Fruit fly (Drosophila melanogaster) whole organism, prepupa: ENCODE measurements around the gene erm.

Experiments used
- Blimp-1 ChIP-seq: fragments of 200-800 bp; sonication (Bioruptor generic); optimal IDR thresholded peaks from 3 replicates; lab custom pipeline; 2017; ENCODE audit warnings: missing biosample characterization, missing genetic modification characterization, mild to moderate bottlenecking, moderate library complexity, missing genetic modification reagents
- CG10631 ChIP-seq: fragments of 200-800 bp; sonication (Bioruptor generic); optimal IDR thresholded peaks from 2 replicates; lab custom pipeline; 2016; ENCODE audit warnings: missing biosample characterization, missing genetic modification characterization
- CG10669 ChIP-seq: fragments of 200-800 bp; sonication (Bioruptor generic); optimal IDR thresholded peaks from 3 replicates; lab custom pipeline; 2018; ENCODE audit warnings: missing biosample characterization, mild to moderate bottlenecking, missing genetic modification characterization, moderate library complexity
- CG11902 ChIP-seq: fragments of 200-800 bp; sonication (Bioruptor generic); optimal IDR thresholded peaks from 3 replicates; lab custom pipeline; 2016; ENCODE audit warnings: missing biosample characterization, missing genetic modification characterization
- CG16779 ChIP-seq: fragments of 200-800 bp; sonication (Bioruptor generic); optimal IDR thresholded peaks from 3 replicates; lab custom pipeline; 2017; ENCODE audit warnings: missing biosample characterization, mild to moderate bottlenecking, missing genetic modification characterization
- CG31627 ChIP-seq: fragments of 200-800 bp; sonication (Bioruptor generic); optimal IDR thresholded peaks from 3 replicates; lab custom pipeline; 2016; ENCODE audit warnings: missing biosample characterization, missing genetic modification characterization
- CG32006 ChIP-seq: fragments of 200-800 bp; sonication (Bioruptor generic); optimal IDR thresholded peaks from 3 replicates; lab custom pipeline; 2017; ENCODE audit warnings: missing biosample characterization, mild to moderate bottlenecking, missing genetic modification characterization
- CG3919 ChIP-seq: fragments of 200-800 bp; sonication (Bioruptor generic); optimal IDR thresholded peaks from 3 replicates; lab custom pipeline; 2016; ENCODE audit warnings: missing biosample characterization, missing genetic modification characterization
- CG4318 ChIP-seq: fragments of 200-800 bp; sonication (Bioruptor generic); optimal IDR thresholded peaks from 3 replicates; lab custom pipeline; 2017; ENCODE audit warnings: missing biosample characterization, mild to moderate bottlenecking, missing genetic modification characterization
- CG6276 ChIP-seq: fragments of 200-800 bp; sonication (Bioruptor generic); optimal IDR thresholded peaks from 2 replicates; lab custom pipeline; 2017; ENCODE audit warnings: missing biosample characterization, mild to moderate bottlenecking, missing genetic modification characterization
- CG6792 ChIP-seq: fragments of 200-800 bp; sonication (Bioruptor generic); optimal IDR thresholded peaks from 3 replicates; lab custom pipeline; 2016; ENCODE audit warnings: missing biosample characterization, missing genetic modification characterization
- CG6808 ChIP-seq: fragments of 200-800 bp; sonication (Bioruptor generic); optimal IDR thresholded peaks from 3 replicates; lab custom pipeline; 2017; ENCODE audit warnings: missing biosample characterization, missing genetic modification characterization, mild to moderate bottlenecking, moderate library complexity, missing genetic modification reagents
- CG8119 ChIP-seq: fragments of 200-800 bp; sonication (Bioruptor generic); IDR thresholded peaks from 3 replicates; pipeline ENCODE4 v1.3.6; 2022; ENCODE audit warnings: missing biosample characterization, missing genetic modification characterization
- CG8632 ChIP-seq: fragments of 200-800 bp; sonication (Bioruptor generic); optimal IDR thresholded peaks from 3 replicates; lab custom pipeline; 2016; ENCODE audit warnings: missing biosample characterization, missing genetic modification characterization
- Eip75B ChIP-seq: fragments of 200-800 bp; sonication (Bioruptor generic); optimal IDR thresholded peaks from 3 replicates; lab custom pipeline; 2016; ENCODE audit warnings: missing biosample characterization, missing genetic modification characterization
- Eip78C ChIP-seq: fragments of 200-800 bp; sonication (Bioruptor generic); peaks from one replicate; lab custom pipeline; 2016; ENCODE audit warnings: missing biosample characterization, missing genetic modification characterization
- Ets21C ChIP-seq: fragments of 200-800 bp; sonication (Bioruptor generic); optimal IDR thresholded peaks from 3 replicates; lab custom pipeline; 2016; ENCODE audit warnings: missing biosample characterization, missing genetic modification characterization
- Ets96B ChIP-seq: fragments of 200-800 bp; optimal IDR thresholded peaks from 2 replicates; lab custom pipeline; 2019; ENCODE audit warnings: missing biosample characterization, mild to moderate bottlenecking, missing genetic modification characterization, moderate library complexity
- Gug ChIP-seq: fragments of 200-800 bp; sonication (Bioruptor generic); IDR thresholded peaks from 2 replicates; pipeline ENCODE4 v1.3.6; 2022; ENCODE audit warnings: missing biosample characterization, missing genetic modification characterization
- Hr39 ChIP-seq: fragments of 200-800 bp; sonication (Bioruptor generic); optimal IDR thresholded peaks from 2 replicates; lab custom pipeline; 2016; ENCODE audit warnings: missing biosample characterization, missing genetic modification characterization
- Hr4 ChIP-seq: fragments of 200-800 bp; sonication (Bioruptor generic); optimal IDR thresholded peaks from 3 replicates; lab custom pipeline; 2016; ENCODE audit warnings: missing biosample characterization, missing genetic modification characterization
- Smox ChIP-seq: fragments of 200-800 bp; sonication (Bioruptor generic); optimal IDR thresholded peaks from 3 replicates; lab custom pipeline; 2016; ENCODE audit warnings: missing biosample characterization, missing genetic modification characterization
- Sox102F ChIP-seq: fragments of 200-800 bp; sonication (Bioruptor generic); optimal IDR thresholded peaks from 2 replicates; lab custom pipeline; 2016; ENCODE audit warnings: missing biosample characterization, mild to moderate bottlenecking, missing genetic modification characterization
- Sox14 ChIP-seq: fragments of 200-800 bp; sonication (Bioruptor generic); optimal IDR thresholded peaks from 3 replicates; lab custom pipeline; 2016; ENCODE audit warnings: missing biosample characterization, missing genetic modification characterization
- Sox15 ChIP-seq: fragments of 200-800 bp; sonication (Bioruptor generic); optimal IDR thresholded peaks from 3 replicates; lab custom pipeline; 2016; ENCODE audit warnings: missing biosample characterization, missing genetic modification characterization
- acj6 ChIP-seq: fragments of 200-800 bp; sonication (Bioruptor generic); optimal IDR thresholded peaks from 3 replicates; lab custom pipeline; 2016; ENCODE audit warnings: missing biosample characterization, missing genetic modification characterization
- eg ChIP-seq: fragments of 200-800 bp; sonication (Bioruptor generic); IDR thresholded peaks from 3 replicates; pipeline ENCODE4 v1.3.6; 2022; ENCODE audit warnings: missing biosample characterization, missing genetic modification characterization
- esn ChIP-seq: fragments of 200-800 bp; sonication (Bioruptor generic); optimal IDR thresholded peaks from 2 replicates; lab custom pipeline; 2016; ENCODE audit warnings: missing biosample characterization, mild to moderate bottlenecking, missing genetic modification characterization, moderate library complexity
- fd85E ChIP-seq: fragments of 200-800 bp; sonication (Bioruptor generic); optimal IDR thresholded peaks from 3 replicates; lab custom pipeline; 2016; ENCODE audit warnings: missing biosample characterization, missing genetic modification characterization
- fkh ChIP-seq: fragments of 200-800 bp; sonication (Bioruptor generic); optimal IDR thresholded peaks from 3 replicates; lab custom pipeline; 2017; ENCODE audit warnings: missing biosample characterization, mild to moderate bottlenecking, missing genetic modification characterization, moderate library complexity
- lz ChIP-seq: fragments of 200-800 bp; sonication (Bioruptor generic); optimal IDR thresholded peaks from 3 replicates; lab custom pipeline; 2016; ENCODE audit warnings: missing biosample characterization, missing genetic modification characterization
- net ChIP-seq: fragments of 200-800 bp; sonication (Bioruptor generic); optimal IDR thresholded peaks from 3 replicates; lab custom pipeline; 2016; ENCODE audit warnings: missing biosample characterization, missing genetic modification characterization
- spab ChIP-seq: fragments of 200-800 bp; sonication (Bioruptor generic); optimal IDR thresholded peaks from 2 replicates; lab custom pipeline; 2017; ENCODE audit warnings: missing biosample characterization, mild to moderate bottlenecking, missing genetic modification characterization, missing genetic modification reagents
- ss ChIP-seq, 2 experiments: fragments of 200-800 bp; sonication (Bioruptor generic); optimal IDR thresholded peaks; 2 replicates in 1 of 2; 3 replicates in 1 of 2; lab custom pipeline; 2017 to 2018; ENCODE audit warnings: mild to moderate bottlenecking in 2 of 2, missing biosample characterization in 2 of 2, missing genetic modification characterization in 2 of 2, moderate library complexity in 1 of 2
- topi ChIP-seq: fragments of 200-800 bp; sonication (Bioruptor generic); optimal IDR thresholded peaks from 3 replicates; lab custom pipeline; 2016; ENCODE audit warnings: missing biosample characterization, missing genetic modification characterization

erm gene

DNA sequence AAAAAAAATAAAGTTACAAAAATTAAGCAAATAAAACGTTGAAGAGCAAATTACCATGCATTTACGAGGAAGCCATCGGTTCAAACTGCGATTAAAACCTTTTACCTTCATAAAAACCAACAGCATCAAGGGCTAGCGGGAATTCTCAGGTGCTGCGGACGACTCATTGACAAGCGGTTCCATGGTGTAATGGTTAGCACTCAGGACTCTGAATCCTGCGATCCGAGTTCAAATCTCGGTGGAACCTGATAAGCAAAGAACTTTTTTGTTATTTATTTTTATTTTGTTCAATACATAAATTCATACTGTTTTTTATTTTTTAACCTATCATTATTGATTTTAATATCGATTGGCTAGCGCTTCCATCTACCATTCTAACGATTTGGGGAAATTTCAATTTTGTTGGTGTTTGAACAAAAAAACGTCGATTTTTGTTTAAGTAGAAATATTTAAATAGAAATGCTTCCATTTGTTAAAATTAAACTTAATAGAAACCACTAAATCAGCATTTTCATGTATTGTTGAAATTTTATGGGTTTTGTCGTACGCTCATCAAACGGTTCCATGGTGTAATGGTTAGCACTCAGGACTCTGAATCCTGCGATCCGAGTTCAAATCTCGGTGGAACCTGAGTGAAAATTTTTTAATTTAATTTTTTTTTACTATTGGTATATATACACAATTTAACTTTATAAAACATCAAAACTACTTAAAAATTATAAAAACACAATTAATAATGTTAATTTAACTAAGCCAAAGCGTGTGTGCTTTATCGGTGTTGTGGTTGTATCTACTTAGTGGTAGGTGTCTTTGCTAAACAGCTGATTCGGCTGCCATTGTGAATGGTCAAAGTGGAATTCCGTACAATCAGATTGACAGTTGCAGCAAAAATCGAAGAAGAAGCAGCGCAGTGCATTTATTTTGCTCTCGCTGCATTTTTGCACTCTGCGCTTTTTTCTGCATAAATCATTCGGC is 39.1 kb upstream of the erm start, which contains the start of gene CG4238 (continued):
- no peak for TF ChIP-seq Sox102F
- TF ChIP-seq Gug (GFP tag; lab: Robert Waterston, UW): no peak
- TF ChIP-seq CG6808 (GFP tag; lab: Kevin White, UChicago): peak; percentile 6
- no peak for TF ChIP-seq net (GFP tag; lab: Kevin White, UChicago)
- TF ChIP-seq esn: no peak
- TF ChIP-seq CG10669 (GFP tag; lab: Kevin White, UChicago): no peak
- TF ChIP-seq Hr4: no peak
- no peak for TF ChIP-seq Sox15 (GFP tag; lab: Kevin White, UChicago)
- TF ChIP-seq Hr39: no peak
- TF ChIP-seq eg (GFP tag; lab: Robert Waterston, UW): no peak
- TF ChIP-seq Eip75B: no peak
- no peak for TF ChIP-seq fd85E (GFP tag; lab: Kevin White, UChicago)

DNA sequence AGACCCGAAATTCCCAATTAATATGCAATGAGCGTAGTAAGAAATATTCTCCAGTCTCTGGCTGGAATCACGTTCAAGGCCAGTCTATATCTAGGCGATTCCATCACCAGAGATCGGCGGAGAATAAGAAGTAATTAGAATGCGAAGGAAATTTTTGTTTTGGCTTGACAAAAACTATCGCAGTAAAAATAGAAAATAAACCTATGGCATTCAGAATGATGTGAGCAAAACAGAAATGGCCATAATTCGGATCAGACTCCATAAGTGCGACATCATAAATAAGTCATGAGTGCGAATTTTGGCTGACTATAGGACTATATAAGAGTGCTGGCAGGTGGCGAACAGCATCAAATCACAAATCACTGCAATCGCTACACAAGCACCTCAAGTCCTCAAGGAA is 38.0 kb upstream of the erm start, which contains the start of gene Nplp4:
Gene Nplp4, plus strand, starts transcription at position 301 of the 400 bp plus-strand sequence.
- TF ChIP-seq fkh (GFP tag; lab: Kevin White, UChicago) (no peak), Ets96B (tag; lab: Kevin White, UChicago) (no peak), acj6 (GFP tag; lab: Kevin White, UChicago) (no peak), CG10631 (GFP tag; lab: Kevin White, UChicago) (no peak), Blimp-1 (GFP tag; lab: Kevin White, UChicago) (no peak), ss (GFP tag; optimal IDR thresholded peaks at IDR 0.05; lab: Kevin White, UChicago) (no peak), CG6792 (no peak), Sox15 (GFP tag; lab: Kevin White, UChicago) (no peak), Ets21C (GFP tag; lab: Kevin White, UChicago) (no peak), eg (GFP tag; lab: Robert Waterston, UW) (no peak), CG4318 (GFP tag; lab: Kevin White, UChicago) (no peak)

DNA sequence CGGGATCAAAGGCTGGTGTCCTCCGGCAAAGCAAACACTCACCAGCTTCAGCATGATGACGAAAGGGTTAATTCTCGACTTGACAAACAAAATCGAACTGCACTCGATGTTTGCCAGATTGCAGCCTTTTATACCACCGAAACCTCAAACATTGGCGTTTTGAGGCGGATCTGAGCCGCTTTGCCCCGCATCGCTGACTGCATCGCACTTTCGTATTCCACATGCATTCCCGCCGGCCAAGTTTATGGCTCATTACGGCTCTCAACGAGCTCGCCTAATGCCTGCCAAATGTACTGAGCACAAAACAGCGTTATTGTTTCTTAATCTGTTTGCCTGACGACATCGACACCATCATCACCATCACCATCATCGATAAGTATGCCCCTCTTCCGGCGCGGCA is 36.9 kb upstream of the erm start, which contains the start of gene CG15353:
Gene CG15353, minus strand, starts transcription at position 101 of the 400 bp plus-strand sequence.
- TF ChIP-seq Eip78C (no peak), CG6792 (no peak), CG6276 (no peak), topi (GFP tag; lab: Kevin White, UChicago) (no peak), CG8632 (GFP tag; lab: Kevin White, UChicago) (no peak), CG32006 (GFP tag; lab: Kevin White, UChicago) (no peak), Gug (GFP tag; lab: Robert Waterston, UW) (no peak), CG4318 (GFP tag; lab: Kevin White, UChicago) (no peak), Sox102F (no peak)

DNA sequence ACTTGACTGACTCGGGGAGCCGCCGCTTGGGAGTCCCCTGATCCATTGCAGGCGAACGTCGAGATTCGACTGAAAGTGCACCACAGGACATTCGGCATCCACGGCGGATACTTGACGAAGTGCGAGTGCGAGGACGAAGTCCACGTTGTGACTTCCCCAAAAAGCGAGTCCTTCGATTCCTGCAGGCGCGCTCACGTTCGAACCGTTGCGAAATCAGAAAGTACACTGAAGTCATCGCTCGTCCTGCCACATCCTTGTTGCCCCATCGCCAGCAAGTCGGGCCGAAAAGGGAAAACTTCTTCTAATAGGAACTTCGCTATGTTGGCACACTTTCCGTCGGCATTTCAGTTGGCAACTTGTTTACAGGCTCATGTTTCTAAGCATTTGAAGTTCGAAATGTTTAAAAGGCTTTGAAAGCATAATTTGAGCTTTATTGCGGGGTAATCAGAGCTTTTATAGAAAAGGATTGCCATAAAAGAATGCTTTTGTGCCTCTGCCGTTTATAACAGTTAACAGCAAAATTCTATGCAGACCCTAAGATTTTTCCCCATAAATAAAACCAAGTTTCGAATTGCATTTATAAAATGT is 36.0 kb upstream of the erm start, which contains the start of gene CG33543:
Gene CG33543, minus strand, starts transcription at position 232 of the 588 bp plus-strand sequence.
- TF ChIP-seq Sox14 (GFP tag; lab: Kevin White, UChicago) (no peak), Eip75B (no peak), CG3919 (GFP tag; lab: Kevin White, UChicago) (no peak), spab (GFP tag; lab: Kevin White, UChicago) (no peak), CG16779 (tag; lab: Kevin White, UChicago) (no peak), Ets21C (GFP tag; lab: Kevin White, UChicago) (no peak), Gug (GFP tag; lab: Robert Waterston, UW) (no peak), CG6808 (GFP tag; lab: Kevin White, UChicago) (no peak), Ets96B (tag; lab: Kevin White, UChicago) (no peak), CG8119 (GFP tag; lab: Robert Waterston, UW) (no peak), CG11902 (no peak), CG8632 (GFP tag; lab: Kevin White, UChicago) (no peak), Smox (GFP tag; lab: Kevin White, UChicago) (no peak), CG31627 (GFP tag; lab: Kevin White, UChicago) (no peak), Hr39 (no peak), fkh (GFP tag; lab: Kevin White, UChicago) (no peak), lz (GFP tag; lab: Kevin White, UChicago) (no peak)
